Worm (Caenorhabditis elegans): ENCODE data around the gene urm-1.

- TF ChIP-seq unc-62 (GFP tag; optimal IDR thresholded peaks at IDR 0.05) (no peak), pqm-1 (tag; optimal IDR thresholded peaks at IDR 0.05) (no peak), nhr-11 (tag; optimal IDR thresholded peaks at IDR 0.05) (no peak), ama-1 (optimal IDR thresholded peaks at IDR 0.05) (peak; percentile 87), nhr-28 (tag; optimal IDR thresholded peaks at IDR 0.05) (no peak), egl-27 (tag; optimal IDR thresholded peaks at IDR 0.05) (no peak), R02D3.7 (tag; optimal IDR thresholded peaks at IDR 0.05) (no peak), ceh-28 (tag; optimal IDR thresholded peaks at IDR 0.05) (no peak), pha-4 (tag; optimal IDR thresholded peaks at IDR 0.05) (no peak), nhr-12 (tag; optimal IDR thresholded peaks at IDR 0.05) (no peak), fos-1 (tag; optimal IDR thresholded peaks at IDR 0.05) (no peak), ztf-11 (tag; optimal IDR thresholded peaks at IDR 0.05) (no peak), nfya-1 (tag; optimal IDR thresholded peaks at IDR 0.05; ENCODE audit: insufficient read depth) (no peak)
These were observed 32.3 kb downstream of the urm-1 start for ce11 chrIII:10537558-10537957.
